Fruit fly (Drosophila melanogaster) S2 (cell line): ENCODE results near the gene Jig.

Source experiments
- CG8478 ChIP-seq: fragments of >200 bp; optimal IDR thresholded peaks from 2 replicates; lab custom pipeline; 2018
- CTCF ChIP-seq, 2 experiments: fragments of >200 bp; optimal IDR thresholded peaks; 2 replicates each; lab custom pipeline; 2018

- no peak for TF ChIP-seq CG8478 (lab: Kevin White, UChicago)
- TF ChIP-seq CTCF (optimal IDR thresholded peaks at IDR 0.05; lab: Kevin White, UChicago), result no peak
Measured at dm6 chr3R:14567796-14568195, 7.1 kb downstream of the Jig start.
